Worm (Caenorhabditis elegans) whole organism, L4/young adult: ENCODE results near the gene fan-1.
"Not testable (repeated sequence)": the region's sequence is repeated elsewhere in the genome, so short reads cannot be mapped to it uniquely, and the experiment has no call there.

Experiments
- W03F9.2 ChIP-seq: fragments of 150-350 bp; optimal IDR thresholded peaks from 2 replicates; lab custom pipeline; 2014; ENCODE audit warnings: missing biosample characterization, missing genetic modification characterization
- dao-5 ChIP-seq: sonication (generic microtip); optimal IDR thresholded peaks from 2 replicates; lab custom pipeline; 2016; ENCODE audit warnings: missing genotype, missing genetic modification characterization, moderate library complexity, missing compliant biosample characterization
- him-1 ChIP-seq: sonication (generic microtip); optimal IDR thresholded peaks from 2 replicates; lab custom pipeline; 2016; ENCODE audit warnings: missing genotype, missing genetic modification reagents, missing genetic modification characterization, missing compliant biosample characterization

The fan-1 gene

ce11 chrIV:6574343-6574742 is 25.9 kb downstream of the fan-1 start:
- no peak for TF ChIP-seq W03F9.2
- no peak for TF ChIP-seq dao-5
- TF ChIP-seq him-1 (tag; lab: Kevin White, UChicago), result no peak

- TF ChIP-seq him-1 (tag; lab: Kevin White, UChicago) (no peak), W03F9.2 (no peak), dao-5 (no peak)
Measured at ce11 chrIV:6575959-6576727, 27.7 kb downstream of the fan-1 start.

ce11 chrIV:6576728-6577101 is 28.2 kb downstream of the fan-1 start:
- TF ChIP-seq dao-5, result no peak
- no peak for TF ChIP-seq him-1 (tag; lab: Kevin White, UChicago)
- no peak for TF ChIP-seq W03F9.2

- TF ChIP-seq dao-5 (no peak), him-1 (tag; lab: Kevin White, UChicago) (no peak), W03F9.2 (no peak)
Measured at ce11 chrIV:6577914-6578313, 29.4 kb downstream of the fan-1 start, which contains the start of gene C43G2.3. TSS of gene C43G2.3 (plus strand) at chrIV:6578214.

ce11 chrIV:6581658-6582057 is 33.2 kb downstream of the fan-1 start:
- TF ChIP-seq W03F9.2 (no peak), dao-5 (no peak)

- no peak for TF ChIP-seq him-1 (tag; lab: Kevin White, UChicago)
- no peak for TF ChIP-seq dao-5
- no peak for TF ChIP-seq W03F9.2
Measured at ce11 chrIV:6582604-6583003, 34.1 kb downstream of the fan-1 start, which contains the start of gene odr-8. TSS of gene odr-8 (minus strand) at chrIV:6582704.

ce11 chrIV:6585397-6585921 is 37.0 kb downstream of the fan-1 start, which contains the start of the genes F38A5.2 and dnj-11:
TSS of gene F38A5.2 (minus strand) at chrIV:6585400.
TSS of gene dnj-11 (plus strand) at chrIV:6585871.
- TF ChIP-seq dao-5, result no peak
- TF ChIP-seq W03F9.2, result peak; percentile 92
- peak; percentile 27 for TF ChIP-seq him-1 (tag; lab: Kevin White, UChicago)

- TF ChIP-seq W03F9.2, result no peak
- no peak for TF ChIP-seq dao-5
- no peak for TF ChIP-seq him-1 (tag; lab: Kevin White, UChicago)
Measured at ce11 chrIV:6588080-6588613, 39.7 kb downstream of the fan-1 start.

- TF ChIP-seq dao-5 (no peak), him-1 (tag; lab: Kevin White, UChicago) (no peak), W03F9.2 (no peak)
Measured at ce11 chrIV:6590029-6590428, 41.5 kb downstream of the fan-1 start, which contains the start of the genes lec-11 and irld-7. TSS of gene lec-11 (minus strand) at chrIV:6590154. TSS of gene irld-7 (plus strand) at chrIV:6590360.

- not testable (repeated sequence) for TF ChIP-seq him-1 (tag; lab: Kevin White, UChicago); W03F9.2; dao-5
Measured at ce11 chrIV:6591010-6591746, 42.7 kb downstream of the fan-1 start, which contains the start of the genes nspb-1 and nspb-2. TSS of gene nspb-1 (minus strand) at chrIV:6591110. TSS of gene nspb-2 (plus strand) at chrIV:6591696.

- TF ChIP-seq W03F9.2; dao-5; him-1 (tag; lab: Kevin White, UChicago): not testable (repeated sequence)
Measured at ce11 chrIV:6594871-6595270, 46.4 kb downstream of the fan-1 start, which contains the start of gene nspb-3. TSS of gene nspb-3 (minus strand) at chrIV:6594971.

ce11 chrIV:6595912-6596311 is 47.4 kb downstream of the fan-1 start, which contains the start of gene F38A5.22:
TSS of gene F38A5.22 (minus strand) at chrIV:6595940.
- TF ChIP-seq him-1 (tag; lab: Kevin White, UChicago) (no peak), dao-5 (no peak), W03F9.2 (no peak)

- TF ChIP-seq him-1 (tag; lab: Kevin White, UChicago) (no peak), W03F9.2 (no peak), dao-5 (no peak)
Measured at ce11 chrIV:6597298-6597697, 48.8 kb downstream of the fan-1 start, which contains the start of gene F38A5.6. TSS of gene F38A5.6 (minus strand) at chrIV:6597398.

ce11 chrIV:6597918-6598317 is 49.4 kb downstream of the fan-1 start, which contains the start of gene nspb-4:
TSS of gene nspb-4 (plus strand) at chrIV:6598218.
- TF ChIP-seq dao-5; W03F9.2; him-1 (tag; lab: Kevin White, UChicago): not testable (repeated sequence)
